Worm (Caenorhabditis elegans) whole organism, young adult: ENCODE measurements around the gene nsph-3.2.

Source experiments
- B0261.1 ChIP-seq: sonication (generic microtip); optimal IDR thresholded peaks from 2 replicates; lab custom pipeline; 2016; ENCODE audit warnings: mild to moderate bottlenecking, missing genetic modification characterization, moderate library complexity, missing compliant biosample characterization
- D2030.7 ChIP-seq: fragments of 200-800 bp; sonication (Bioruptor generic); IDR thresholded peaks from 2 replicates; pipeline ENCODE4 v1.3.6; 2022; ENCODE audit warnings: missing genetic modification reagents, missing genetic modification characterization, missing compliant biosample characterization
- F37B4.10 ChIP-seq: fragments of 200-800 bp; sonication (Bioruptor generic); IDR thresholded peaks from 2 replicates; pipeline ENCODE4 v1.3.6; 2022; ENCODE audit warnings: missing genetic modification characterization, missing compliant biosample characterization
- F39B2.1 ChIP-seq: fragments of 200-800 bp; sonication (Bioruptor generic); IDR thresholded peaks from 2 replicates; pipeline ENCODE4 v1.3.6; 2022; ENCODE audit warnings: missing genetic modification reagents, missing genetic modification characterization, missing compliant biosample characterization
- T07F8.4 ChIP-seq: sonication (generic microtip); optimal IDR thresholded peaks from 2 replicates; lab custom pipeline; 2016; ENCODE audit warnings: mild to moderate bottlenecking, missing genetic modification characterization, moderate library complexity, missing compliant biosample characterization
- Y67H2A.10 ChIP-seq: fragments of 200-800 bp; sonication (Bioruptor generic); conservative IDR thresholded peaks from 2 replicates; pipeline ENCODE4 v1.3.6; 2022; ENCODE audit warnings: missing genetic modification reagents, missing genetic modification characterization, missing compliant biosample characterization
- ama-1 ChIP-seq, 3 experiments: fragments of 150-350 bp in 1 of 3; sonication (generic microtip) in 2 of 3; optimal IDR thresholded peaks; 2 replicates each; lab custom pipeline; 2014 to 2018; ENCODE audit warnings: missing biosample characterization in 2 of 3, missing genetic modification characterization in 2 of 3, missing genetic modification reagents in 2 of 3
- aptf-3 ChIP-seq: fragments of 200-800 bp; sonication (Bioruptor generic); IDR thresholded peaks from 2 replicates; pipeline ENCODE4 v1.3.6; 2022; ENCODE audit warnings: missing genetic modification characterization, missing compliant biosample characterization
- attf-3 ChIP-seq: fragments of 200-800 bp; sonication (Bioruptor generic); conservative IDR thresholded peaks from 2 replicates; pipeline ENCODE4 v1.3.6; 2022; ENCODE audit warnings: missing genetic modification reagents, missing genetic modification characterization, missing compliant biosample characterization
- attf-6 ChIP-seq: fragments of 200-800 bp; sonication (Bioruptor generic); IDR thresholded peaks from 2 replicates; pipeline ENCODE4 v1.3.6; 2022; ENCODE audit warnings: missing genetic modification reagents, missing genetic modification characterization, missing compliant biosample characterization
- bed-1 ChIP-seq: fragments of 200-800 bp; sonication (Bioruptor generic); IDR thresholded peaks from 2 replicates; pipeline ENCODE4 v1.3.6; 2022; ENCODE audit warnings: missing genetic modification reagents, missing genetic modification characterization, missing compliant biosample characterization
- cebp-2 ChIP-seq: fragments of 200-800 bp; sonication (Bioruptor generic); IDR thresholded peaks from 2 replicates; pipeline ENCODE4 v1.3.6; 2022; ENCODE audit warnings: missing genetic modification characterization, missing compliant biosample characterization
- ceh-27 ChIP-seq: fragments of 200-800 bp; sonication (Bioruptor generic); optimal IDR thresholded peaks from 2 replicates; lab custom pipeline; 2018; ENCODE audit warnings: mild to moderate bottlenecking, missing genetic modification characterization, moderate library complexity, missing compliant biosample characterization
- ceh-91 ChIP-seq: fragments of 200-800 bp; sonication (Bioruptor generic); IDR thresholded peaks from 2 replicates; pipeline ENCODE4 v1.3.6; 2022; ENCODE audit warnings: missing genetic modification reagents, missing genetic modification characterization, missing compliant biosample characterization
- die-1 ChIP-seq: sonication (generic microtip); optimal IDR thresholded peaks from 2 replicates; lab custom pipeline; 2016; ENCODE audit warnings: missing genotype, mild to moderate bottlenecking, missing genetic modification characterization, missing compliant biosample characterization
- dox-1 ChIP-seq: fragments of 200-800 bp; sonication (Bioruptor generic); IDR thresholded peaks from 2 replicates; pipeline ENCODE4 v1.3.6; 2022; ENCODE audit warnings: missing genetic modification reagents, missing genetic modification characterization, missing compliant biosample characterization
- dpff-1 ChIP-seq: sonication (generic microtip); optimal IDR thresholded peaks from 2 replicates; lab custom pipeline; 2017; ENCODE audit warnings: mild to moderate bottlenecking, missing genetic modification characterization, missing compliant biosample characterization
- egl-18 ChIP-seq: fragments of 200-800 bp; sonication (Bioruptor generic); IDR thresholded peaks from 2 replicates; pipeline ENCODE4 v1.3.6; 2022; ENCODE audit warnings: missing genetic modification reagents, missing genetic modification characterization, missing compliant biosample characterization
- fkh-3 ChIP-seq: sonication (generic microtip); optimal IDR thresholded peaks from 2 replicates; lab custom pipeline; 2016; ENCODE audit warnings: mild to moderate bottlenecking, missing genetic modification characterization, missing compliant biosample characterization
- gei-17 ChIP-seq: fragments of 200-800 bp; sonication (Bioruptor generic); optimal IDR thresholded peaks from 2 replicates; lab custom pipeline; 2018; ENCODE audit warnings: mild to moderate bottlenecking, missing genetic modification characterization, missing compliant biosample characterization
- him-1 ChIP-seq: sonication (generic microtip); optimal IDR thresholded peaks from 2 replicates; lab custom pipeline; 2016; ENCODE audit warnings: missing genotype, missing genetic modification reagents, missing genetic modification characterization, missing compliant biosample characterization
- hlh-26 ChIP-seq: fragments of 200-800 bp; sonication (Bioruptor generic); conservative IDR thresholded peaks from 2 replicates; pipeline ENCODE4 v1.3.6; 2022; ENCODE audit warnings: missing genetic modification reagents, missing genetic modification characterization, missing compliant biosample characterization
- madf-3 ChIP-seq: fragments of 200-800 bp; sonication (Bioruptor generic); IDR thresholded peaks from 2 replicates; pipeline ENCODE4 v1.3.6; 2022; ENCODE audit warnings: missing genetic modification reagents, missing genetic modification characterization, missing compliant biosample characterization
- mes-4 ChIP-seq: sonication (generic microtip); optimal IDR thresholded peaks from 2 replicates; lab custom pipeline; 2016; ENCODE audit warnings: missing genotype, missing genetic modification characterization, missing compliant biosample characterization
- nfya-1 ChIP-seq: sonication (generic microtip); optimal IDR thresholded peaks from 2 replicates; lab custom pipeline; 2017; ENCODE audit warnings: antibody characterized with exemption, missing compliant biosample characterization, missing genetic modification characterization, borderline replicate concordance; ENCODE audit not compliant: insufficient read depth
- nhr-120 ChIP-seq: fragments of 200-800 bp; sonication (Bioruptor generic); IDR thresholded peaks from 2 replicates; pipeline ENCODE4 v1.3.6; 2022; ENCODE audit warnings: missing genetic modification characterization, missing compliant biosample characterization
- nhr-80 ChIP-seq: sonication (generic microtip); optimal IDR thresholded peaks from 2 replicates; lab custom pipeline; 2016; ENCODE audit warnings: missing genetic modification characterization, missing compliant biosample characterization
- pha-4 ChIP-seq: fragments of 150-350 bp; sonication (generic microtip); optimal IDR thresholded peaks from 2 replicates; lab custom pipeline; 2014; ENCODE audit warnings: missing biosample characterization, missing genetic modification reagents, missing genetic modification characterization
- rec-8 ChIP-seq, 2 experiments: sonication (generic microtip); optimal IDR thresholded peaks; 2 replicates each; lab custom pipeline; 2016; ENCODE audit warnings: mild to moderate bottlenecking in 2 of 2, missing genetic modification characterization in 2 of 2, missing genetic modification reagents in 2 of 2, missing genotype in 2 of 2, missing biosample characterization in 1 of 2, missing compliant biosample characterization in 1 of 2, moderate library complexity in 1 of 2
- snpc-1.1 ChIP-seq: sonication (generic microtip); optimal IDR thresholded peaks from 2 replicates; lab custom pipeline; 2017; ENCODE audit warnings: missing genetic modification characterization, mild to moderate bottlenecking, missing compliant biosample characterization, antibody characterized with exemption, moderate library complexity, missing genotype, missing genetic modification reagents; ENCODE audit not compliant: insufficient read depth
- snpc-4 ChIP-seq, 5 experiments: fragments of 150-350 bp in 1 of 5; sonication (generic microtip) in 4 of 5; optimal IDR thresholded peaks; 2 replicates each; lab custom pipeline; 2014 to 2018; ENCODE audit warnings: missing genetic modification characterization in 5 of 5, missing biosample characterization in 3 of 5, antibody characterized with exemption in 2 of 5, mild to moderate bottlenecking in 2 of 5, missing compliant biosample characterization in 2 of 5, missing genotype in 2 of 5, moderate library complexity in 2 of 5, missing genetic modification reagents in 1 of 5
- sptf-2 ChIP-seq: fragments of 200-800 bp; sonication (Bioruptor generic); optimal IDR thresholded peaks from 2 replicates; lab custom pipeline; 2018; ENCODE audit warnings: mild to moderate bottlenecking, missing genetic modification characterization, missing compliant biosample characterization
- tlf-1 ChIP-seq: fragments of 200-800 bp; sonication (Bioruptor generic); optimal IDR thresholded peaks from 2 replicates; lab custom pipeline; 2018; ENCODE audit warnings: mild to moderate bottlenecking, missing genetic modification characterization, missing compliant biosample characterization
- ztf-22 ChIP-seq: fragments of 200-800 bp; sonication (Bioruptor generic); optimal IDR thresholded peaks from 2 replicates; lab custom pipeline; 2018; ENCODE audit warnings: mild to moderate bottlenecking, missing genetic modification characterization, moderate library complexity, missing compliant biosample characterization
- ztf-25 ChIP-seq: fragments of 200-800 bp; sonication (Bioruptor generic); IDR thresholded peaks from 2 replicates; pipeline ENCODE4 v1.3.6; 2022; ENCODE audit warnings: missing genetic modification reagents, missing genetic modification characterization, missing compliant biosample characterization
- ztf-26 ChIP-seq: sonication (generic microtip); optimal IDR thresholded peaks from 2 replicates; lab custom pipeline; 2017; ENCODE audit warnings: missing genetic modification characterization, missing compliant biosample characterization
- ztf-3 ChIP-seq: fragments of 200-800 bp; sonication (Bioruptor generic); optimal IDR thresholded peaks from 2 replicates; lab custom pipeline; 2018; ENCODE audit warnings: mild to moderate bottlenecking, missing genetic modification characterization, missing compliant biosample characterization
- ztf-6 ChIP-seq: fragments of 200-800 bp; sonication (Bioruptor generic); IDR thresholded peaks from 2 replicates; pipeline ENCODE4 v1.3.6; 2022; ENCODE audit warnings: missing genetic modification reagents, missing genetic modification characterization, missing compliant biosample characterization

nsph-3.2 gene

DNA sequence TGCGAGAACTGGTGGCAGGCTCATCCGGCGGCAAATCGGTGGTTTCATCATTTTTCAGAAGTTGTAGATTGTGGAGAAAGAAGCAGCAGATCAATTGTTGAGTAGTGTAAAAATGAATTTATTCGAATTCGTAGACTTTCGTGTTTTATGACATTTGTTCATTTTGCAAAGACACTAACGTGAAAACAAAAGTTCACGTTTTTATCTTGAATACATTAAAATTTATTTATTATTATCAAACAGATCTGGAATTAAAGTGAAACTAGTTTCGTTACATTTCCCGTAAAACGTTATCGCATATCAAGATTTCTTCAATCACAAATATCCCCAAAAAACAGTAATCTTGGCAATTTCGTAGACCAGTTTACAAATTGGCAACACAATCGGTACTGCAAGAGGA is 34.2 kb downstream of the nsph-3.2 start, which contains the start of gene T14G10.8:
Gene T14G10.8, minus strand, starts transcription at position 101 of the 400 bp plus-strand sequence.
- TF ChIP-seq ceh-91 (no peak), nhr-120 (GFP tag; lab: Robert Waterston, UW) (no peak), bed-1 (no peak), hlh-26 (GFP tag; lab: Robert Waterston, UW) (no peak), ama-1 (optimal IDR thresholded peaks at IDR 0.05; lab: Kevin White, UChicago) (no peak), ama-1 (GFP tag; optimal IDR thresholded peaks at IDR 0.05; lab: Kevin White, UChicago) (no peak), dpff-1 (tag; lab: Kevin White, UChicago) (no peak), F39B2.1 (GFP tag; lab: Robert Waterston, UW) (no peak), ztf-3 (GFP tag; lab: Kevin White, UChicago) (no peak), ceh-27 (GFP tag; lab: Kevin White, UChicago) (no peak)
- TF ChIP-seq, all 124 proteins: peak for 0

DNA sequence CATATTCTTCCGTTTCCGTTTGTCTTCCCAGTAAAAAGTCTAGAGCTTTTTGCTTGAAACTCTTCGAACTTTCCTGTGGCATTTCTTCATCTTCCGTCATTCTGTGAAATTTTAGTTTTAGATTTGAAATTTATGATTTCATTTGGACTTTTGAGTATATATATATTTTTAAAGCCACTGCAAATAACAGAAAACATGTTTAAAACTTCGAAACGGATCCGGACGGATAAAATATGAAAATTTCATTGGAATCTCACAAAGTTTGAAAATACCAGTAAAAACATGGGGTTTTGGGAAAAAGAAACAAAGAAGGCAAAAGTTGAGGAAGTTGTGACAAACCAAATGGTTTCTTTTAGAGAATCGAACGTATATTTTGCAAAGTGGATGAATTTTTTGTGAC is 36.3 kb downstream of the nsph-3.2 start, which contains the start of gene pigs-1:
Gene pigs-1, minus strand, starts transcription at position 101 of the 400 bp plus-strand sequence.
- no peak for TF ChIP-seq Y67H2A.10 (GFP tag; lab: Robert Waterston, UW)
- no peak for TF ChIP-seq die-1
- no peak for TF ChIP-seq snpc-1.1 (tag; lab: Kevin White, UChicago)
- no peak for TF ChIP-seq nhr-80 (tag; lab: Kevin White, UChicago)
- TF ChIP-seq ztf-26 (tag; lab: Kevin White, UChicago): no peak
- no peak for TF ChIP-seq mes-4 (tag; lab: Kevin White, UChicago)
- no peak for TF ChIP-seq cebp-2 (GFP tag; lab: Robert Waterston, UW)
- no peak for TF ChIP-seq fkh-3 (tag; lab: Kevin White, UChicago)
- no peak for TF ChIP-seq pha-4 (tag; lab: Kevin White, UChicago)
- no peak for TF ChIP-seq gei-17
- TF ChIP-seq egl-18: no peak
- no peak for TF ChIP-seq ztf-25 (GFP tag; lab: Robert Waterston, UW)
- no peak for TF ChIP-seq sptf-2
- TF ChIP-seq F37B4.10: no peak

DNA sequence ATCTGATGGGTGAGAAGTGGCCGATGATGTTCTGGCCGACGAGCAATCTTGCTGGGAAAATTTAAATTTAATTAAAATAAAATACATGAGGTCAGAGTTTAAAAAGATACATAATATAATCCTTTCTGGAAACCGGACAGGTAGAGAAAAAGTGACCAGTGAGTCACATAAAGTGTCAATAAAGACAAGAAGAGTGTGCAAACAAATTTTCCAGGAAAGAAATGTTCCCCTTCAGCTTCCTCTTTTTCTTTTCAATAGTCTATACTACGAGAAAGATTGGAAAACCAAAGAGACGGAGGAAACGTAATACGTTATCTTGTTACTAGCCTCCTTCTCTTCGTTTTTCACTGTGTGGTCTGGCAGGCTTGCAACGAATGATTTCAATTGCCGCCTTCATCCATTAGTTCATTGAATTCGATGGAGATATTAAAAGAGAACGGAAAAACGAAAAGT is 37.9 kb downstream of the nsph-3.2 start, which contains the start of gene tsp-12:
Gene tsp-12, minus strand, starts transcription at position 51 of the 453 bp plus-strand sequence.
- no peak for TF ChIP-seq gei-17
- no peak for TF ChIP-seq dox-1
- no peak for TF ChIP-seq attf-3 (GFP tag; lab: Robert Waterston, UW)
- no peak for TF ChIP-seq ztf-6 (GFP tag; lab: Robert Waterston, UW)
- TF ChIP-seq F37B4.10: no peak
- no peak for TF ChIP-seq snpc-4 (GFP tag; optimal IDR thresholded peaks at IDR 0.05; lab: Kevin White, UChicago)
- TF ChIP-seq snpc-4 (tag; optimal IDR thresholded peaks at IDR 0.05; lab: Kevin White, UChicago): no peak
- TF ChIP-seq rec-8 (tag; optimal IDR thresholded peaks at IDR 0.05; lab: Kevin White, UChicago): no peak
- no peak for TF ChIP-seq B0261.1 (tag; lab: Kevin White, UChicago)
- TF ChIP-seq ztf-22 (GFP tag; lab: Kevin White, UChicago): no peak
- no peak for TF ChIP-seq him-1 (tag; lab: Kevin White, UChicago)
- no peak for TF ChIP-seq attf-6 (GFP tag; lab: Robert Waterston, UW)
- no peak for TF ChIP-seq D2030.7
- TF ChIP-seq madf-3 (GFP tag; lab: Robert Waterston, UW): no peak
- TF ChIP-seq T07F8.4 (tag; lab: Kevin White, UChicago): no peak
- TF ChIP-seq egl-18: no peak
- TF ChIP-seq tlf-1 (GFP tag; lab: Kevin White, UChicago): no peak
- no peak for TF ChIP-seq nfya-1
- TF ChIP-seq aptf-3 (GFP tag; lab: Robert Waterston, UW): no peak
